Fruit fly (Drosophila melanogaster) whole organism, embryonic: ENCODE measurements around the gene dpy.

Experiments used
- ATbp ChIP-seq: fragments of 200-800 bp; sonication (Bioruptor generic); optimal IDR thresholded peaks from 2 replicates; lab custom pipeline; 2017; ENCODE audit warnings: missing biosample characterization, mild to moderate bottlenecking, missing genetic modification characterization, missing genetic modification reagents
- Asciz ChIP-seq: fragments of 200-800 bp; sonication (Bioruptor generic); optimal IDR thresholded peaks from 2 replicates; lab custom pipeline; 2017; ENCODE audit warnings: missing biosample characterization, mild to moderate bottlenecking, missing genetic modification characterization, missing genetic modification reagents
- B-H1 ChIP-seq: fragments of 200-800 bp; sonication (Bioruptor generic); IDR thresholded peaks from 3 replicates; pipeline ENCODE4 v1.3.6; 2022; ENCODE audit warnings: missing biosample characterization, missing genetic modification characterization
- CG10431 ChIP-seq: fragments of 200-800 bp; sonication (Bioruptor generic); optimal IDR thresholded peaks from 3 replicates; lab custom pipeline; 2018; ENCODE audit warnings: missing biosample characterization, mild to moderate bottlenecking, missing genetic modification characterization
- CG13424 ChIP-seq: fragments of 200-800 bp; sonication (Bioruptor generic); optimal IDR thresholded peaks from 2 replicates; lab custom pipeline; 2019; ENCODE audit warnings: missing biosample characterization, mild to moderate bottlenecking, missing genetic modification characterization, moderate library complexity
- CG13894 ChIP-seq: fragments of 200-800 bp; sonication (Bioruptor generic); optimal IDR thresholded peaks from 3 replicates; lab custom pipeline; 2018; ENCODE audit warnings: missing biosample characterization, mild to moderate bottlenecking, missing genetic modification characterization, moderate library complexity
- CG15514 ChIP-seq: fragments of 200-800 bp; sonication (Bioruptor generic); optimal IDR thresholded peaks from 3 replicates; lab custom pipeline; 2017; ENCODE audit warnings: missing biosample characterization, missing genetic modification characterization, mild to moderate bottlenecking, moderate library complexity, missing genetic modification reagents
- CG17912 ChIP-seq: fragments of 200-800 bp; sonication (Bioruptor generic); optimal IDR thresholded peaks from 2 replicates; lab custom pipeline; 2018; ENCODE audit warnings: missing biosample characterization, mild to moderate bottlenecking, missing genetic modification characterization
- CG2120 ChIP-seq: fragments of 200-800 bp; sonication (Bioruptor generic); optimal IDR thresholded peaks from 3 replicates; lab custom pipeline; 2016; ENCODE audit warnings: missing biosample characterization, missing genetic modification characterization
- CG6689 ChIP-seq: fragments of 200-800 bp; sonication (Bioruptor generic); IDR thresholded peaks from 2 replicates; pipeline ENCODE4 v1.3.6; 2022; ENCODE audit warnings: missing biosample characterization, missing genetic modification characterization
- CG7556 ChIP-seq: fragments of 200-800 bp; sonication (Bioruptor generic); optimal IDR thresholded peaks from 2 replicates; lab custom pipeline; 2017; ENCODE audit warnings: missing biosample characterization, mild to moderate bottlenecking, missing genetic modification characterization
- CG7745 ChIP-seq: fragments of 200-800 bp; sonication (Bioruptor generic); optimal IDR thresholded peaks from 2 replicates; lab custom pipeline; 2018; ENCODE audit warnings: missing biosample characterization, mild to moderate bottlenecking, missing genetic modification characterization, moderate library complexity
- CG7928 ChIP-seq: fragments of 200-800 bp; sonication (Bioruptor generic); optimal IDR thresholded peaks from 2 replicates; lab custom pipeline; 2017; ENCODE audit warnings: missing biosample characterization, mild to moderate bottlenecking, missing genetic modification characterization
- CG8089 ChIP-seq: fragments of 200-800 bp; sonication (Bioruptor generic); optimal IDR thresholded peaks from 3 replicates; lab custom pipeline; 2016; ENCODE audit warnings: missing biosample characterization, missing genetic modification characterization
- CkIIα-i1 ChIP-seq: fragments of 200-800 bp; sonication (Bioruptor generic); IDR thresholded peaks from 2 replicates; pipeline ENCODE4 v1.3.6; 2022; ENCODE audit warnings: missing biosample characterization, missing genetic modification characterization
- Dp ChIP-seq: fragments of 200-800 bp; sonication (Bioruptor generic); optimal IDR thresholded peaks from 2 replicates; lab custom pipeline; 2018; ENCODE audit warnings: missing biosample characterization, mild to moderate bottlenecking, missing genetic modification characterization, moderate library complexity
- Drgx ChIP-seq: fragments of 200-800 bp; sonication (Bioruptor generic); IDR thresholded peaks from 2 replicates; pipeline ENCODE4 v1.3.6; 2022; ENCODE audit warnings: missing biosample characterization, missing genetic modification characterization
- E2f2 ChIP-seq: fragments of 200-800 bp; sonication (Bioruptor generic); IDR thresholded peaks from 2 replicates; pipeline ENCODE4 v1.3.6; 2022; ENCODE audit warnings: missing biosample characterization, missing genetic modification characterization
- HHEX ChIP-seq: fragments of 200-800 bp; sonication (Bioruptor generic); optimal IDR thresholded peaks from 3 replicates; lab custom pipeline; 2017; ENCODE audit warnings: missing biosample characterization, mild to moderate bottlenecking, missing genetic modification characterization, missing genetic modification reagents
- MBD-R2 ChIP-seq: fragments of 200-800 bp; sonication (Bioruptor generic); IDR thresholded peaks from 2 replicates; pipeline ENCODE4 v1.3.6; 2022; ENCODE audit warnings: missing biosample characterization, missing genetic modification characterization
- Meics ChIP-seq: fragments of 200-800 bp; sonication (Bioruptor generic); optimal IDR thresholded peaks from 2 replicates; lab custom pipeline; 2017; ENCODE audit warnings: missing biosample characterization, mild to moderate bottlenecking, missing genetic modification characterization
- Mrtf ChIP-seq: fragments of 200-800 bp; sonication (Bioruptor generic); IDR thresholded peaks from 3 replicates; pipeline ENCODE4 v1.3.6; 2022; ENCODE audit warnings: missing biosample characterization, missing genetic modification characterization
- Nf-YA ChIP-seq: fragments of 200-800 bp; sonication (Bioruptor generic); IDR thresholded peaks from 2 replicates; pipeline ENCODE4 v1.3.6; 2022; ENCODE audit warnings: missing biosample characterization, missing genetic modification characterization
- Ptx1 ChIP-seq: fragments of 200-800 bp; sonication (Bioruptor generic); IDR thresholded peaks from 2 replicates; pipeline ENCODE4 v1.3.6; 2022; ENCODE audit warnings: missing biosample characterization, missing genetic modification characterization
- Ravus ChIP-seq: fragments of 200-800 bp; sonication (Bioruptor generic); IDR thresholded peaks from 2 replicates; pipeline ENCODE4 v1.3.6; 2022; ENCODE audit warnings: missing biosample characterization, missing genetic modification characterization
- Sox102F ChIP-seq: fragments of 200-800 bp; sonication (Bioruptor generic); optimal IDR thresholded peaks from 2 replicates; lab custom pipeline; 2018; ENCODE audit warnings: missing biosample characterization, mild to moderate bottlenecking, missing genetic modification characterization, moderate library complexity
- bbx ChIP-seq: fragments of 200-800 bp; sonication (Bioruptor generic); IDR thresholded peaks from 2 replicates; pipeline ENCODE4 v1.3.6; 2022; ENCODE audit warnings: missing biosample characterization, missing genetic modification characterization; ENCODE audit not compliant: partially characterized antibody
- bigmax ChIP-seq: fragments of 200-800 bp; sonication (Bioruptor generic); optimal IDR thresholded peaks from 2 replicates; lab custom pipeline; 2018; ENCODE audit warnings: missing biosample characterization, mild to moderate bottlenecking, missing genetic modification characterization
- chn ChIP-seq: fragments of 200-800 bp; sonication (Bioruptor generic); optimal IDR thresholded peaks from 2 replicates; lab custom pipeline; 2016; ENCODE audit warnings: missing biosample characterization, missing genetic modification characterization
- esg ChIP-seq: fragments of 200-800 bp; sonication (Bioruptor generic); conservative IDR thresholded peaks from 2 replicates; pipeline ENCODE4 v1.3.6; 2022; ENCODE audit warnings: missing biosample characterization, missing genetic modification characterization
- fd96Cb ChIP-seq: fragments of 200-800 bp; sonication (Bioruptor generic); optimal IDR thresholded peaks from 2 replicates; lab custom pipeline; 2018; ENCODE audit warnings: missing biosample characterization, mild to moderate bottlenecking, missing genetic modification characterization, moderate library complexity
- ftz-f1 ChIP-seq: fragments of 200-800 bp; sonication (Bioruptor generic); optimal IDR thresholded peaks from 2 replicates; lab custom pipeline; 2016; ENCODE audit warnings: missing biosample characterization, missing genetic modification characterization
- gem ChIP-seq: fragments of 200-800 bp; sonication (Bioruptor generic); optimal IDR thresholded peaks from 2 replicates; lab custom pipeline; 2019; ENCODE audit warnings: missing biosample characterization, mild to moderate bottlenecking, missing genetic modification characterization, moderate library complexity
- hth ChIP-seq: fragments of >200 bp; optimal IDR thresholded peaks from 2 replicates; lab custom pipeline; 2017; ENCODE audit warnings: inconsistent platforms
- ken ChIP-seq: fragments of 200-800 bp; sonication (Bioruptor generic); IDR thresholded peaks from 3 replicates; pipeline ENCODE4 v1.3.6; 2022; ENCODE audit warnings: missing biosample characterization, missing genetic modification characterization
- prd ChIP-seq, 3 experiments: fragments of >200 bp in 2 of 3; fragments of 200-800 bp in 1 of 3; sonication (Bioruptor generic) in 1 of 3; optimal IDR thresholded peaks in 2 of 3; IDR thresholded peaks in 1 of 3; 2 replicates in 2 of 3; 3 replicates in 1 of 3; pipeline versions ENCODE4 v1.3.6 to Lab custom; 2017 to 2022; ENCODE audit warnings: missing biosample characterization in 1 of 3, missing genetic modification characterization in 1 of 3
- sc ChIP-seq, 3 experiments: fragments of >200 bp in 2 of 3; fragments of 200-800 bp in 1 of 3; sonication (Bioruptor generic) in 1 of 3; optimal IDR thresholded peaks; 2 replicates in 2 of 3; 3 replicates in 1 of 3; lab custom pipeline; 2017; ENCODE audit warnings: mild to moderate bottlenecking in 1 of 3, missing biosample characterization in 1 of 3, missing genetic modification characterization in 1 of 3, missing genetic modification reagents in 1 of 3
- sens ChIP-seq: fragments of 200-800 bp; sonication (Bioruptor generic); peaks from one replicate; lab custom pipeline; 2016; ENCODE audit warnings: missing biosample characterization, missing genetic modification characterization
- tll ChIP-seq, 2 experiments: fragments of 200-800 bp in 1 of 2; fragments of >200 bp in 1 of 2; sonication (Bioruptor generic) in 1 of 2; optimal IDR thresholded peaks; 2 replicates each; lab custom pipeline; 2017 to 2019; ENCODE audit warnings: missing biosample characterization in 2 of 2, missing genetic modification characterization in 2 of 2, mild to moderate bottlenecking in 1 of 2, moderate library complexity in 1 of 2
- wor ChIP-seq: fragments of 200-800 bp; sonication (Bioruptor generic); IDR thresholded peaks from 2 replicates; pipeline ENCODE4 v1.3.6; 2022; ENCODE audit warnings: missing biosample characterization, missing genetic modification characterization
- zfh1 ChIP-seq: fragments of 200-800 bp; sonication (Bioruptor generic); IDR thresholded peaks from 3 replicates; pipeline ENCODE4 v1.3.6; 2022; ENCODE audit warnings: missing biosample characterization, missing genetic modification characterization

dpy gene

DNA sequence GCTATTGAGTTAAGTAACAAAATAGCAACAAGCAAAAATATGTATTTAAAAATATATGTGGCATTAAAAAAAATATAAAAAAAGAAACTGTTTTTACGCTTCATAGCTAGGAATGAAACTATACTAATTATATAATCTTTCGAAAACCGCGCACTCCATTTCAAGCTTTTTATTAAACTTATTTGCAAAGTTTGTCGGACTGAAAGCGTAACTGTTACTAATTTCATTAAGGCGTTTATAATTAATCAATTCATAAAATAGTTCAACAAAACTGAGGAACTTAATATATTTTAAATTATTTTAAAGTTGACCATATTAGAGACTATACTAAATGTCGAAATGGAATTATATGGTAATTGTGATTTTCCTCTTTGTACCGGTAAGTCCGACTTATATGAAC is 28.6 kb upstream of the dpy start, which contains the start of gene CG15635:
CG15635 (plus strand) TSS at position 301 of the 400 bp plus-strand sequence.
- TF ChIP-seq fd96Cb (tag; lab: Kevin White, UChicago) (no peak), bbx (no peak), CG7556 (GFP tag; lab: Kevin White, UChicago) (no peak), CG8089 (GFP tag; lab: Kevin White, UChicago) (no peak), Mrtf (GFP tag; lab: Robert Waterston, UW) (no peak), sc (optimal IDR thresholded peaks at IDR 0.05; lab: Kevin White, UChicago) (no peak), sc (GFP tag; optimal IDR thresholded peaks at IDR 0.05; lab: Kevin White, UChicago) (no peak), Nf-YA (no peak), CG10431 (no peak), CG6689 (GFP tag; lab: Robert Waterston, UW) (no peak), CG2120 (GFP tag; lab: Kevin White, UChicago) (no peak), prd (optimal IDR thresholded peaks at IDR 0.05; lab: Kevin White, UChicago) (no peak), prd (GFP tag; IDR thresholded peaks at IDR 0.05; lab: Robert Waterston, UW) (no peak), CG17912 (GFP tag; lab: Kevin White, UChicago) (no peak), tll (GFP tag; optimal IDR thresholded peaks at IDR 0.05; lab: Kevin White, UChicago) (no peak), hth (lab: Kevin White, UChicago) (no peak), CG7745 (tag; lab: Kevin White, UChicago) (no peak), bigmax (no peak), B-H1 (GFP tag; lab: Robert Waterston, UW) (no peak), ken (GFP tag; lab: Robert Waterston, UW) (no peak), E2f2 (GFP tag; lab: Robert Waterston, UW) (no peak)

DNA sequence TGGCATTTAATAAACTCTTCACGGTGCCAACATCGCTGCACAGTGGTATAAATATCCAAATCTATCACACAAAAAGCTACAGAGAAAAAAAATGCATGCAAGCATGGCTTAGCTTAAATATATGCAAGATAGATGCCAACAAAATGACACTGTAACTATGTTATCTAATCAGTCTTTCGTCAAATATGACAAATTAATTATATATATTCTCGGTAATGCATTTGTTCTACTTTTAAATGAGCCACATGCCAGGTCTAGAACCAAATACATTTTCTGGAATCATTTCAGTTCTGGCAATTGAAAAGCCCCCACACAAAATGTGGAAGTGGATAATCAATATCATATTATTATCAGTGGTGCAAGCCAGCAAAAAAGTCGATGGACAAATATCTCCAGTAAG is 26.9 kb upstream of the dpy start, which contains the start of gene BG642163:
BG642163 (plus strand) TSS at position 301 of the 400 bp plus-strand sequence.
- TF ChIP-seq esg (GFP tag; lab: Robert Waterston, UW): no peak
- no peak for TF ChIP-seq Ravus (GFP tag; lab: Robert Waterston, UW)
- TF ChIP-seq Dp (GFP tag; lab: Kevin White, UChicago): no peak
- no peak for TF ChIP-seq wor
- TF ChIP-seq, all 482 proteins: peak for 0

DNA sequence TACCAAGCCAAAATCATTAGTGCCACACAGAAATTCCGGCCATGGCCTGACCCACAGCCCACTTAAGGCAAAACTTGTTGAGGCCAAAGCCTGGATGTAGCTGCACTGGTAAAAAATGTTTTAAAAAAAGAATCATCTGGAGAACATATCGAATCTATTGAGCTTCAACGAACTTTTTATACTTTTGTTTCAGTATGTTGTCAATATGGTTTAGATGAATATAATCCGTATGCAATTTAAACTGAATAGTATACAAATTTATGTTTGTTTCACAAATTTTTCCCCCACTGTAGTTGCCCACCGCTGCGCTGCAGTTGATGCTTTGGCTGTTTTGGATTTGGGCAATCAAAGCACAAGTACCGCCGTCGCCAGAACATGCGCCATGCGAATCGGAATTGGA is 21.3 kb upstream of the dpy start:
- peak; percentile 60; the same call in 1 of the 2 replicates for TF ChIP-seq Drgx (GFP tag; lab: Robert Waterston, UW)
- no peak for TF ChIP-seq gem (tag; lab: Kevin White, UChicago)
- no peak for TF ChIP-seq Meics (GFP tag; lab: Kevin White, UChicago)

DNA sequence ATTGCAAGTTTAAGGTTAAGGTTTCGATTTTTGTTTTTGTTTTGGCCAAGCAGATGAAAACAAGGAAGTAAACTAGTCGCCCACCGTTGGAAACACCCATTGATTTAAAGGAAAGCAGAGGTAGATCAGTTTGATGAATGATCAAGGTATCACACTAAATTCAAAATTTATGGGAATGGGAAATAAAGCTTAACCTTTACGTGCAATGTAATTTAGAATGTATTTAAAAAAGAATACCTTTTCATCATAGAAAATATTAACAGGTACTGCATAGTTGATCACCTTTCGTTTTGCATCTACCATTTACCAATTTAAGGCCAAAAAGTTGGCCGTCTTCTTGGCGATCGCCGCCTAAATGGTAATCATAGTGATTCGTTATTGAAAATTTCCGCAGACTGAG is 18.9 kb upstream of the dpy start:
- TF ChIP-seq CG7928 (GFP tag; lab: Kevin White, UChicago): no peak
- no peak for TF ChIP-seq CG13894
- no peak for TF ChIP-seq ftz-f1 (GFP tag; lab: Kevin White, UChicago)
- no peak for TF ChIP-seq chn
- no peak for TF ChIP-seq Asciz
- TF ChIP-seq zfh1 (GFP tag; lab: Robert Waterston, UW): no peak
- no peak for TF ChIP-seq ATbp
- peak; percentile 27; the same call in 1 of the 2 replicates for TF ChIP-seq Drgx (GFP tag; lab: Robert Waterston, UW)
- no peak for TF ChIP-seq MBD-R2 (GFP tag; lab: Robert Waterston, UW)
- TF ChIP-seq sens (GFP tag; lab: Kevin White, UChicago): peak; percentile 69
- TF ChIP-seq CkIIα-i1: no peak
- no peak for TF ChIP-seq CG13424 (tag; lab: Kevin White, UChicago)
- TF ChIP-seq Ptx1 (GFP tag; lab: Robert Waterston, UW): 0 out of 2 replicates have a peak, but pooled peaks have one; percentile 9
- TF ChIP-seq HHEX (GFP tag; lab: Kevin White, UChicago): no peak
- no peak for TF ChIP-seq Sox102F
- TF ChIP-seq CG15514 (GFP tag; lab: Kevin White, UChicago): no peak
